Worm (Caenorhabditis elegans): Measurements from ENCODE around the gene rps-13.

DNA sequence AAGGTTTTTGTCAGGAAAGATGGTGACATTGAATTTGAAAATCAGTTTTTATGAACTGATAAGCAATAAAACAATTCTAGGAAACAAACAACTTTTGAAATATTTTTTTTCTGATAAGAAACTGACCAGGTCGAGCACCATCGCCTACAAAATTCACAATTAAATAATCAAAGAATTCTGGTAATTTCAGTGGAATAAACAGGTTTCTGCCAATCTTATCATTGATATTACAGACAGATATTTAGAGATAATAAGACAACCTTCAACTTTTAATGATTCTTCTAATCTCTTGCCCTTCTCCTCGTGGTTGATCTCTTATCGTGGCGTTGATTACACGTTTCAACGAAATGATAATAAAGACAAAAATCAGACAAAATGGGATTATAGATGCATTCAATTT, 21.6 kb upstream of the rps-13 start:
- TF ChIP-seq him-1 (tag; optimal IDR thresholded peaks at IDR 0.05) (no peak), dao-5 (tag; optimal IDR thresholded peaks at IDR 0.05) (no peak)

All from whole organism, L4/young adult.